Fruit fly (Drosophila melanogaster) whole organism, embryonic: ENCODE data around the gene Mct1.
A peak's percentile ranks its signal among the peaks of the same experiment; 100 is the strongest.

Source experiments
- Atf3 ChIP-seq: fragments of 200-800 bp; sonication (Bioruptor generic); optimal IDR thresholded peaks from 3 replicates; lab custom pipeline; 2016; ENCODE audit warnings: missing biosample characterization, missing genetic modification characterization
- Atf6 ChIP-seq: fragments of 200-800 bp; sonication (Bioruptor generic); IDR thresholded peaks from 2 replicates; pipeline ENCODE4 v1.3.6; 2022; ENCODE audit warnings: missing biosample characterization, missing genetic modification characterization
- CG10462 ChIP-seq: fragments of 200-800 bp; sonication (Bioruptor generic); optimal IDR thresholded peaks from 2 replicates; lab custom pipeline; 2016; ENCODE audit warnings: missing biosample characterization, missing genetic modification characterization
- CG11093 ChIP-seq: fragments of 200-800 bp; sonication (Bioruptor generic); IDR thresholded peaks from 3 replicates; pipeline ENCODE4 v1.3.6; 2022; ENCODE audit warnings: missing biosample characterization, missing genetic modification characterization
- CG14965 ChIP-seq: fragments of 200-800 bp; sonication (Bioruptor generic); optimal IDR thresholded peaks from 2 replicates; lab custom pipeline; 2016; ENCODE audit warnings: missing biosample characterization, missing genetic modification characterization, borderline replicate concordance
- CG1603 ChIP-seq: fragments of 200-800 bp; sonication (Bioruptor generic); optimal IDR thresholded peaks from 2 replicates; lab custom pipeline; 2019; ENCODE audit warnings: missing biosample characterization, mild to moderate bottlenecking, missing genetic modification characterization, moderate library complexity
- CG2199 ChIP-seq: fragments of 200-800 bp; sonication (Bioruptor generic); IDR thresholded peaks from 3 replicates; pipeline ENCODE4 v1.3.6; 2022; ENCODE audit warnings: missing biosample characterization, missing genetic modification characterization
- CG3065 ChIP-seq: fragments of 200-800 bp; sonication (Bioruptor generic); optimal IDR thresholded peaks from 2 replicates; lab custom pipeline; 2016; ENCODE audit warnings: missing biosample characterization, missing genetic modification characterization
- CG3281 ChIP-seq: fragments of 200-800 bp; sonication (Bioruptor generic); optimal IDR thresholded peaks from 3 replicates; lab custom pipeline; 2017; ENCODE audit warnings: missing biosample characterization, mild to moderate bottlenecking, missing genetic modification characterization
- CG34224 ChIP-seq: fragments of 200-800 bp; sonication (Bioruptor generic); IDR thresholded peaks from 3 replicates; pipeline ENCODE4 v1.3.6; 2022; ENCODE audit warnings: missing biosample characterization, missing genetic modification characterization; ENCODE audit not compliant: partially characterized antibody
- CG3838 ChIP-seq: fragments of 200-800 bp; sonication (Bioruptor generic); optimal IDR thresholded peaks from 3 replicates; lab custom pipeline; 2016; ENCODE audit warnings: missing biosample characterization, missing genetic modification characterization
- CG4424 ChIP-seq: fragments of 200-800 bp; sonication (Bioruptor generic); optimal IDR thresholded peaks from 3 replicates; lab custom pipeline; 2016; ENCODE audit warnings: missing biosample characterization, missing genetic modification characterization
- CG4730 ChIP-seq: fragments of 200-800 bp; sonication (Bioruptor generic); IDR thresholded peaks from 2 replicates; pipeline ENCODE4 v1.3.6; 2022; ENCODE audit warnings: missing biosample characterization, missing genetic modification characterization
- CG5245 ChIP-seq: fragments of 200-800 bp; sonication (Bioruptor generic); optimal IDR thresholded peaks from 3 replicates; lab custom pipeline; 2016; ENCODE audit warnings: missing biosample characterization, missing genetic modification characterization
- CG5953 ChIP-seq: fragments of 200-800 bp; sonication (Bioruptor generic); IDR thresholded peaks from 2 replicates; pipeline ENCODE4 v1.3.6; 2022; ENCODE audit warnings: missing biosample characterization, missing genetic modification characterization
- CG8765 ChIP-seq: fragments of 200-800 bp; sonication (Bioruptor generic); IDR thresholded peaks from 2 replicates; pipeline ENCODE4 v1.3.6; 2022; ENCODE audit warnings: missing biosample characterization, missing genetic modification characterization
- CG9215 ChIP-seq: fragments of 200-800 bp; sonication (Bioruptor generic); IDR thresholded peaks from 2 replicates; pipeline ENCODE4 v1.3.6; 2022; ENCODE audit warnings: missing biosample characterization, missing genetic modification characterization
- CG9876 ChIP-seq: fragments of 200-800 bp; sonication (Bioruptor generic); optimal IDR thresholded peaks from 2 replicates; lab custom pipeline; 2016; ENCODE audit warnings: missing biosample characterization, missing genetic modification characterization
- Chrac-16 ChIP-seq: fragments of 200-800 bp; sonication (Bioruptor generic); optimal IDR thresholded peaks from 3 replicates; lab custom pipeline; 2016; ENCODE audit warnings: missing biosample characterization, missing genetic modification characterization
- D19A ChIP-seq: fragments of 200-800 bp; optimal IDR thresholded peaks from 3 replicates; lab custom pipeline; 2019; ENCODE audit warnings: missing biosample characterization, mild to moderate bottlenecking, missing genetic modification characterization, moderate library complexity
- E2f1 ChIP-seq: fragments of 200-800 bp; sonication (Bioruptor generic); IDR thresholded peaks from 2 replicates; pipeline ENCODE4 v1.3.6; 2022; ENCODE audit warnings: missing biosample characterization, missing genetic modification characterization
- Eip74EF ChIP-seq, 2 experiments: fragments of 200-800 bp in 1 of 2; fragments of >200 bp in 1 of 2; sonication (Bioruptor generic) in 1 of 2; optimal IDR thresholded peaks; 2 replicates each; lab custom pipeline; 2017 to 2019; ENCODE audit warnings: missing biosample characterization in 2 of 2, missing genetic modification characterization in 2 of 2, mild to moderate bottlenecking in 1 of 2, moderate library complexity in 1 of 2
- H15 ChIP-seq: fragments of 200-800 bp; sonication (Bioruptor generic); IDR thresholded peaks from 3 replicates; pipeline ENCODE4 v1.3.6; 2022; ENCODE audit warnings: missing biosample characterization, missing genetic modification characterization
- Jarid2 ChIP-seq: fragments of 200-800 bp; sonication (Bioruptor generic); optimal IDR thresholded peaks from 3 replicates; lab custom pipeline; 2017; ENCODE audit warnings: mild to moderate bottlenecking, missing biosample characterization, missing genetic modification reagents, missing genetic modification characterization
- Opbp ChIP-seq: fragments of 200-800 bp; sonication (Bioruptor generic); IDR thresholded peaks from 3 replicates; pipeline ENCODE4 v1.3.6; 2022; ENCODE audit warnings: missing biosample characterization, missing genetic modification characterization; ENCODE audit not compliant: partially characterized antibody
- Ravus ChIP-seq: fragments of 200-800 bp; sonication (Bioruptor generic); IDR thresholded peaks from 2 replicates; pipeline ENCODE4 v1.3.6; 2022; ENCODE audit warnings: missing biosample characterization, missing genetic modification characterization
- Spps ChIP-seq: fragments of 200-800 bp; sonication (Bioruptor generic); optimal IDR thresholded peaks from 2 replicates; lab custom pipeline; 2018; ENCODE audit warnings: missing biosample characterization, mild to moderate bottlenecking, missing genetic modification characterization
- Sry-β ChIP-seq: fragments of 200-800 bp; sonication (Bioruptor generic); optimal IDR thresholded peaks from 2 replicates; lab custom pipeline; 2018; ENCODE audit warnings: missing biosample characterization, mild to moderate bottlenecking, missing genetic modification characterization, moderate library complexity
- Vsx1 ChIP-seq: fragments of 200-800 bp; sonication (Bioruptor generic); optimal IDR thresholded peaks from 2 replicates; lab custom pipeline; 2017; ENCODE audit warnings: missing biosample characterization, mild to moderate bottlenecking, missing genetic modification characterization, missing genetic modification reagents
- aop ChIP-seq: fragments of 200-800 bp; sonication (Bioruptor generic); IDR thresholded peaks from 2 replicates; pipeline ENCODE4 v1.3.6; 2022; ENCODE audit warnings: missing biosample characterization, missing genetic modification characterization
- bbx ChIP-seq: fragments of 200-800 bp; sonication (Bioruptor generic); IDR thresholded peaks from 2 replicates; pipeline ENCODE4 v1.3.6; 2022; ENCODE audit warnings: missing biosample characterization, missing genetic modification characterization; ENCODE audit not compliant: partially characterized antibody
- chm ChIP-seq: fragments of 200-800 bp; sonication (Bioruptor generic); IDR thresholded peaks from 2 replicates; pipeline ENCODE4 v1.3.6; 2022; ENCODE audit warnings: missing biosample characterization, missing genetic modification characterization
- ci ChIP-seq: fragments of 200-800 bp; sonication (Bioruptor generic); IDR thresholded peaks from 3 replicates; pipeline ENCODE4 v1.3.6; 2022; ENCODE audit warnings: missing biosample characterization, missing genetic modification characterization
- dan ChIP-seq: fragments of 200-800 bp; sonication (Bioruptor generic); IDR thresholded peaks from 2 replicates; pipeline ENCODE4 v1.3.6; 2022; ENCODE audit warnings: missing biosample characterization, missing genetic modification characterization
- dati ChIP-seq: fragments of 200-800 bp; sonication (Bioruptor generic); IDR thresholded peaks from 2 replicates; pipeline ENCODE4 v1.3.6; 2022; ENCODE audit warnings: missing biosample characterization, missing genetic modification characterization
- dm ChIP-seq: fragments of 200-800 bp; sonication (Bioruptor generic); optimal IDR thresholded peaks from 3 replicates; lab custom pipeline; 2016; ENCODE audit warnings: missing biosample characterization, missing genetic modification characterization
- eyg ChIP-seq: fragments of 200-800 bp; sonication (Bioruptor generic); optimal IDR thresholded peaks from 3 replicates; lab custom pipeline; 2016; ENCODE audit warnings: missing biosample characterization, missing genetic modification characterization
- gem ChIP-seq: fragments of 200-800 bp; sonication (Bioruptor generic); optimal IDR thresholded peaks from 2 replicates; lab custom pipeline; 2019; ENCODE audit warnings: missing biosample characterization, mild to moderate bottlenecking, missing genetic modification characterization, moderate library complexity
- inv ChIP-seq: fragments of 200-800 bp; sonication (Bioruptor generic); IDR thresholded peaks from 2 replicates; pipeline ENCODE4 v1.3.6; 2022; ENCODE audit warnings: missing biosample characterization, missing genetic modification characterization; ENCODE audit not compliant: partially characterized antibody
- jumu ChIP-seq: fragments of 200-800 bp; sonication (Bioruptor generic); optimal IDR thresholded peaks from 3 replicates; lab custom pipeline; 2016; ENCODE audit warnings: missing biosample characterization, missing genetic modification characterization
- kni ChIP-seq: fragments of 200-800 bp; sonication (Bioruptor generic); optimal IDR thresholded peaks from 3 replicates; lab custom pipeline; 2017; ENCODE audit warnings: mild to moderate bottlenecking, missing biosample characterization, missing genetic modification reagents, missing genetic modification characterization
- mirr ChIP-seq: fragments of 200-800 bp; sonication (Bioruptor generic); optimal IDR thresholded peaks from 3 replicates; lab custom pipeline; 2018; ENCODE audit warnings: missing biosample characterization, mild to moderate bottlenecking, missing genetic modification characterization
- phol ChIP-seq: fragments of 200-800 bp; sonication (Bioruptor generic); optimal IDR thresholded peaks from 3 replicates; lab custom pipeline; 2018; ENCODE audit warnings: missing biosample characterization, mild to moderate bottlenecking, missing genetic modification characterization, moderate library complexity
- pnt ChIP-seq: fragments of 200-800 bp; sonication (Bioruptor generic); optimal IDR thresholded peaks from 3 replicates; lab custom pipeline; 2016; ENCODE audit warnings: missing biosample characterization, missing genetic modification characterization
- sima ChIP-seq: fragments of 200-800 bp; sonication (Bioruptor generic); optimal IDR thresholded peaks from 2 replicates; lab custom pipeline; 2016; ENCODE audit warnings: missing biosample characterization, missing genetic modification characterization
- sna ChIP-seq: fragments of 200-800 bp; sonication (Bioruptor generic); IDR thresholded peaks from 2 replicates; pipeline ENCODE4 v1.3.6; 2022; ENCODE audit warnings: missing biosample characterization, missing genetic modification characterization; ENCODE audit not compliant: partially characterized antibody
- so ChIP-seq: fragments of 200-800 bp; sonication (Bioruptor generic); IDR thresholded peaks from 3 replicates; pipeline ENCODE4 v1.3.6; 2022; ENCODE audit warnings: missing biosample characterization, missing genetic modification characterization
- stwl ChIP-seq: fragments of 200-800 bp; sonication (Bioruptor generic); optimal IDR thresholded peaks from 3 replicates; lab custom pipeline; 2018; ENCODE audit warnings: missing biosample characterization, mild to moderate bottlenecking, missing genetic modification characterization, moderate library complexity
- tap ChIP-seq: fragments of 200-800 bp; optimal IDR thresholded peaks from 3 replicates; lab custom pipeline; 2019; ENCODE audit warnings: missing biosample characterization, mild to moderate bottlenecking, missing genetic modification characterization, moderate library complexity
- tx ChIP-seq: fragments of 200-800 bp; sonication (Bioruptor generic); optimal IDR thresholded peaks from 2 replicates; lab custom pipeline; 2016; ENCODE audit warnings: missing biosample characterization, missing genetic modification characterization
- vvl ChIP-seq: fragments of 200-800 bp; sonication (Bioruptor generic); IDR thresholded peaks from 2 replicates; pipeline ENCODE4 v1.3.6; 2022; ENCODE audit warnings: missing biosample characterization, missing genetic modification characterization

The Mct1 gene

DNA sequence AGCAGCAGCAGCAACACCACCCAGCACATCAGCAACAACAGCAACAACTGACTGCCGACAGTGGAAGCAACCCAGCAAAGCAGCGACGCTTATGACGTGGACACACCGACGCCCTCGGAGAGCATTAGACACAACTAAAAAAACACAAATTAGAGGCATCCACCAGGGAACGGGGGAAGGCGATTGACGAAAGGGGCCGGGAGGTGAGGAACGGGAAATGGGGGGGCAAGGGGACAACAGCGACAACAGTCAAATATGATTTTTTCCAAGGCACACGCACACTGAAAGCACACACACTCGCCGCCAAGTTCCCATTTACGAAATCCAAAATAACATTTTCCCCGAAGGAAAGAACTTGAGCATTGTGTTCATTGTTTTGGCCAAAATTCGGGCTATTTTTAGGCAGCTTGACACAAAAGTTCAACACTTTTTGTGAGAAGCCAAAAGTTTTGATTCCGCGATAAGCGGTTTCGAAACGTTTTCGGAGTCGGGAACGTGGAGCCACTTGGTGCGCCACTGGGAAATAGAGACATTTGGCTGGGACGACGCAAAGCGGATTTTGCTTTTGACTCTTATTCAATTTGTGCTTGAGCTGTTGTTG is 19.8 kb downstream of the Mct1 start (continued):
- TF ChIP-seq CG9876: no peak
- peak; percentile 10 for TF ChIP-seq phol (tag; lab: Kevin White, UChicago)
- TF ChIP-seq CG10462: no peak
- no peak for TF ChIP-seq bbx
- TF ChIP-seq sima (GFP tag; lab: Kevin White, UChicago): no peak
- TF ChIP-seq chm: no peak
- no peak for TF ChIP-seq H15 (GFP tag; lab: Robert Waterston, UW)
- no peak for TF ChIP-seq stwl (tag; lab: Kevin White, UChicago)
- no peak for TF ChIP-seq so (GFP tag; lab: Robert Waterston, UW)
- TF ChIP-seq Spps (tag; lab: Kevin White, UChicago): no peak
- TF ChIP-seq aop (GFP tag; lab: Robert Waterston, UW): no peak
- TF ChIP-seq CG4424 (GFP tag; lab: Kevin White, UChicago): no peak
- no peak for TF ChIP-seq Atf3
- TF ChIP-seq CG3281 (GFP tag; lab: Kevin White, UChicago): no peak
- TF ChIP-seq CG5953 (GFP tag; lab: Robert Waterston, UW): no peak
- no peak for TF ChIP-seq CG11093 (GFP tag; lab: Robert Waterston, UW)
- TF ChIP-seq CG8765 (GFP tag; lab: Robert Waterston, UW): no peak
- no peak for TF ChIP-seq CG14965
- TF ChIP-seq mirr (GFP tag; lab: Kevin White, UChicago): no peak
- no peak for TF ChIP-seq pnt (GFP tag; lab: Kevin White, UChicago)
- no peak for TF ChIP-seq D19A (tag; lab: Kevin White, UChicago)
- 0 out of 2 replicates have a peak, but pooled peaks have one; percentile 10 for TF ChIP-seq CG9215 (GFP tag; lab: Robert Waterston, UW)
- TF ChIP-seq CG34224 (GFP tag; lab: Robert Waterston, UW): no peak
- TF ChIP-seq vvl (GFP tag; lab: Robert Waterston, UW): 0 out of 2 replicates have a peak, but pooled peaks have one; percentile 25
- TF ChIP-seq gem (tag; lab: Kevin White, UChicago): no peak
- TF ChIP-seq Atf6: no peak
- TF ChIP-seq jumu (GFP tag; lab: Kevin White, UChicago): no peak
- TF ChIP-seq Jarid2 (GFP tag; lab: Kevin White, UChicago): no peak
- no peak for TF ChIP-seq CG5245
- TF ChIP-seq CG3838 (GFP tag; lab: Kevin White, UChicago): no peak
- no peak; the same call in 1 of the 2 replicates for TF ChIP-seq E2f1 (GFP tag; lab: Robert Waterston, UW)
- TF ChIP-seq CG2199: no peak
- no peak for TF ChIP-seq dm (GFP tag; lab: Kevin White, UChicago)
- TF ChIP-seq Sry-β (GFP tag; lab: Kevin White, UChicago): no peak
- no peak for TF ChIP-seq Vsx1 (GFP tag; lab: Kevin White, UChicago)
- no peak for TF ChIP-seq tx (GFP tag; lab: Kevin White, UChicago)
- TF ChIP-seq eyg (GFP tag; lab: Kevin White, UChicago): no peak
- no peak for TF ChIP-seq ci (GFP tag; lab: Robert Waterston, UW)
- TF ChIP-seq Ravus (GFP tag; lab: Robert Waterston, UW): no peak
- TF ChIP-seq dati (GFP tag; lab: Robert Waterston, UW): no peak
- no peak for TF ChIP-seq dan (GFP tag; lab: Robert Waterston, UW)
- no peak for TF ChIP-seq CG4730 (GFP tag; lab: Robert Waterston, UW)
- TF ChIP-seq inv (GFP tag; lab: Robert Waterston, UW): no peak
- TF ChIP-seq kni (GFP tag; lab: Kevin White, UChicago): no peak
- TF ChIP-seq Eip74EF (GFP tag; optimal IDR thresholded peaks at IDR 0.05; lab: Kevin White, UChicago): no peak
- TF ChIP-seq tap (tag; lab: Kevin White, UChicago): no peak
- TF ChIP-seq CG3065 (GFP tag; lab: Kevin White, UChicago): no peak
- no peak for TF ChIP-seq Chrac-16 (GFP tag; lab: Kevin White, UChicago)
- no peak for TF ChIP-seq Opbp
- TF ChIP-seq CG1603: peak; percentile 18
- TF ChIP-seq sna (GFP tag; lab: Robert Waterston, UW): no peak
